Fruit fly (Drosophila melanogaster): Measurements from ENCODE around the gene CG7920.

DNA sequence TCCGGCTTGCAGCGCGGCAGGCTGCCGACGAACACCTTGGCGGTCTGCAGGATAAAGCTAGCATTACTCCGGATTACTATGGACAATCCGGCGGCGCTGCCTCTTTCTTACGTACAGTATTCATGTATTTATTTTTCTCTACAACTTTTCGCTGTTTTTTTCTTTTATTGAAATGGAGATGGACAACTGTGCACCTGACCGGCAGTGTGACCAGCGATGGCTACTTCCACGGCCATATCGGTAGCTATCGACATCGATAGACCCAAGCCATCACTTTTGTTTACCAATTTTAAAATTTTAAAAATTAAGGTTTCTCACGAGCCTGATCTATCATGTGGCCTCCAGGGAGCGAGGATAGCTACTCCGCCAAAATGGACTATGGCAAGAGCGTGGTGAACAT lies 20.0 kb downstream of the CG7920 start, which contains the start of the genes CG7903 and Sas-6:
- TF ChIP-seq h (optimal IDR thresholded peaks at IDR 0.05) (no peak), Myc (optimal IDR thresholded peaks at IDR 0.05) (no peak), psq (optimal IDR thresholded peaks at IDR 0.05) (no peak), ttk (optimal IDR thresholded peaks at IDR 0.05) (no peak), insv (optimal IDR thresholded peaks at IDR 0.05) (no peak)
